Fruit fly (Drosophila melanogaster): ENCODE data around the gene CG42613.

dm6 chr3R:18905921-18906878 is 22.8 kb upstream of the CG42613 start, which contains the start of gene EndoA:
- no peak for TF ChIP-seq lola (GFP tag; optimal IDR thresholded peaks at IDR 0.05)
- TF ChIP-seq disco-r (GFP tag; optimal IDR thresholded peaks at IDR 0.05): no peak
